Worm (Caenorhabditis elegans) whole organism, L4/young adult: ENCODE measurements around the gene cut-4.

ENCODE experiments used
- W03F9.2 ChIP-seq: fragments of 150-350 bp; optimal IDR thresholded peaks from 2 replicates; lab custom pipeline; 2014; ENCODE audit warnings: missing biosample characterization, missing genetic modification characterization
- dao-5 ChIP-seq: sonication (generic microtip); optimal IDR thresholded peaks from 2 replicates; lab custom pipeline; 2016; ENCODE audit warnings: missing genotype, missing genetic modification characterization, moderate library complexity, missing compliant biosample characterization
- him-1 ChIP-seq: sonication (generic microtip); optimal IDR thresholded peaks from 2 replicates; lab custom pipeline; 2016; ENCODE audit warnings: missing genotype, missing genetic modification reagents, missing genetic modification characterization, missing compliant biosample characterization

ce11 chrII:10449707-10450106 lies 13.8 kb downstream of the cut-4 start, which contains the start of gene lin-56:
- TF ChIP-seq him-1 (tag; lab: Kevin White, UChicago) (no peak), dao-5 (tag; lab: Kevin White, UChicago) (no peak), W03F9.2 (tag; lab: Kevin White, UChicago) (no peak)
